Worm (Caenorhabditis elegans): ENCODE results near the gene F22F7.12.

- TF ChIP-seq him-1 (tag; optimal IDR thresholded peaks at IDR 0.05) = no peak
- TF ChIP-seq dao-5 (tag; optimal IDR thresholded peaks at IDR 0.05) = no peak
- TF ChIP-seq W03F9.2 (tag; optimal IDR thresholded peaks at IDR 0.05) = no peak
Observed at ce11 chrV:2163735-2164134, 19.4 kb upstream of the F22F7.12 start, which contains the start of gene str-255.
